Fruit fly (Drosophila melanogaster) whole organism, prepupa: ENCODE measurements around the gene CG13082.
A peak's percentile ranks its signal among the peaks of the same experiment; 100 is the strongest.

ENCODE experiments used
- Blimp-1 ChIP-seq: fragments of 200-800 bp; sonication (Bioruptor generic); optimal IDR thresholded peaks from 3 replicates; lab custom pipeline; 2017; ENCODE audit warnings: missing biosample characterization, missing genetic modification characterization, mild to moderate bottlenecking, moderate library complexity, missing genetic modification reagents
- CG10631 ChIP-seq: fragments of 200-800 bp; sonication (Bioruptor generic); optimal IDR thresholded peaks from 2 replicates; lab custom pipeline; 2016; ENCODE audit warnings: missing biosample characterization, missing genetic modification characterization
- CG10669 ChIP-seq: fragments of 200-800 bp; sonication (Bioruptor generic); optimal IDR thresholded peaks from 3 replicates; lab custom pipeline; 2018; ENCODE audit warnings: missing biosample characterization, mild to moderate bottlenecking, missing genetic modification characterization, moderate library complexity
- CG11294 ChIP-seq: fragments of 200-800 bp; sonication (Bioruptor generic); IDR thresholded peaks from 2 replicates; pipeline ENCODE4 v1.3.6; 2022; ENCODE audit warnings: missing biosample characterization, missing genetic modification characterization
- CG11762 ChIP-seq: fragments of 200-800 bp; sonication (Bioruptor generic); optimal IDR thresholded peaks from 3 replicates; lab custom pipeline; 2016; ENCODE audit warnings: missing biosample characterization, missing genetic modification characterization; ENCODE audit not compliant: insufficient read depth
- CG11902 ChIP-seq: fragments of 200-800 bp; sonication (Bioruptor generic); optimal IDR thresholded peaks from 3 replicates; lab custom pipeline; 2016; ENCODE audit warnings: missing biosample characterization, missing genetic modification characterization
- CG15336 ChIP-seq: fragments of 200-800 bp; sonication (Bioruptor generic); IDR thresholded peaks from 2 replicates; pipeline ENCODE4 v1.3.6; 2022; ENCODE audit warnings: missing biosample characterization, missing genetic modification characterization
- CG1621 ChIP-seq: fragments of 200-800 bp; sonication (Bioruptor generic); optimal IDR thresholded peaks from 3 replicates; lab custom pipeline; 2018; ENCODE audit warnings: missing biosample characterization, mild to moderate bottlenecking, missing genetic modification characterization
- CG31627 ChIP-seq: fragments of 200-800 bp; sonication (Bioruptor generic); optimal IDR thresholded peaks from 3 replicates; lab custom pipeline; 2016; ENCODE audit warnings: missing biosample characterization, missing genetic modification characterization
- CG32006 ChIP-seq: fragments of 200-800 bp; sonication (Bioruptor generic); optimal IDR thresholded peaks from 3 replicates; lab custom pipeline; 2017; ENCODE audit warnings: missing biosample characterization, mild to moderate bottlenecking, missing genetic modification characterization
- CG34406 ChIP-seq: fragments of 200-800 bp; sonication (Bioruptor generic); optimal IDR thresholded peaks from 3 replicates; lab custom pipeline; 2016; ENCODE audit warnings: missing biosample characterization, missing genetic modification characterization
- CG4318 ChIP-seq: fragments of 200-800 bp; sonication (Bioruptor generic); optimal IDR thresholded peaks from 3 replicates; lab custom pipeline; 2017; ENCODE audit warnings: missing biosample characterization, mild to moderate bottlenecking, missing genetic modification characterization
- CG6163 ChIP-seq: fragments of 200-800 bp; sonication (Bioruptor generic); IDR thresholded peaks from 3 replicates; pipeline ENCODE4 v1.3.6; 2022; ENCODE audit warnings: missing biosample characterization, missing genetic modification characterization
- CG6276 ChIP-seq: fragments of 200-800 bp; sonication (Bioruptor generic); optimal IDR thresholded peaks from 2 replicates; lab custom pipeline; 2017; ENCODE audit warnings: missing biosample characterization, mild to moderate bottlenecking, missing genetic modification characterization
- CG6792 ChIP-seq: fragments of 200-800 bp; sonication (Bioruptor generic); optimal IDR thresholded peaks from 3 replicates; lab custom pipeline; 2016; ENCODE audit warnings: missing biosample characterization, missing genetic modification characterization
- CG6854 ChIP-seq: fragments of 200-800 bp; sonication (Bioruptor generic); optimal IDR thresholded peaks from 2 replicates; lab custom pipeline; 2017; ENCODE audit warnings: missing biosample characterization, mild to moderate bottlenecking, missing genetic modification characterization
- CG7368 ChIP-seq: fragments of 200-800 bp; sonication (Bioruptor generic); optimal IDR thresholded peaks from 3 replicates; lab custom pipeline; 2016; ENCODE audit warnings: missing biosample characterization, missing genetic modification characterization
- CG8119 ChIP-seq: fragments of 200-800 bp; sonication (Bioruptor generic); IDR thresholded peaks from 3 replicates; pipeline ENCODE4 v1.3.6; 2022; ENCODE audit warnings: missing biosample characterization, missing genetic modification characterization
- CG8319 ChIP-seq: fragments of 200-800 bp; sonication (Bioruptor generic); optimal IDR thresholded peaks from 3 replicates; lab custom pipeline; 2016; ENCODE audit warnings: missing biosample characterization, missing genetic modification characterization
- CG8632 ChIP-seq: fragments of 200-800 bp; sonication (Bioruptor generic); optimal IDR thresholded peaks from 3 replicates; lab custom pipeline; 2016; ENCODE audit warnings: missing biosample characterization, missing genetic modification characterization
- CG9139 ChIP-seq: fragments of 200-800 bp; sonication (Bioruptor generic); optimal IDR thresholded peaks from 3 replicates; lab custom pipeline; 2017; ENCODE audit warnings: missing biosample characterization, mild to moderate bottlenecking, missing genetic modification characterization
- Eip75B ChIP-seq: fragments of 200-800 bp; sonication (Bioruptor generic); optimal IDR thresholded peaks from 3 replicates; lab custom pipeline; 2016; ENCODE audit warnings: missing biosample characterization, missing genetic modification characterization
- Eip78C ChIP-seq: fragments of 200-800 bp; sonication (Bioruptor generic); peaks from one replicate; lab custom pipeline; 2016; ENCODE audit warnings: missing biosample characterization, missing genetic modification characterization
- Eip93F ChIP-seq: fragments of 200-800 bp; sonication (Bioruptor generic); optimal IDR thresholded peaks from 2 replicates; lab custom pipeline; 2016; ENCODE audit warnings: missing biosample characterization, mild to moderate bottlenecking, missing genetic modification characterization
- Ets21C ChIP-seq: fragments of 200-800 bp; sonication (Bioruptor generic); optimal IDR thresholded peaks from 3 replicates; lab custom pipeline; 2016; ENCODE audit warnings: missing biosample characterization, missing genetic modification characterization
- Gug ChIP-seq: fragments of 200-800 bp; sonication (Bioruptor generic); IDR thresholded peaks from 2 replicates; pipeline ENCODE4 v1.3.6; 2022; ENCODE audit warnings: missing biosample characterization, missing genetic modification characterization
- Hr4 ChIP-seq: fragments of 200-800 bp; sonication (Bioruptor generic); optimal IDR thresholded peaks from 3 replicates; lab custom pipeline; 2016; ENCODE audit warnings: missing biosample characterization, missing genetic modification characterization
- Lpt ChIP-seq: fragments of 200-800 bp; sonication (Bioruptor generic); optimal IDR thresholded peaks from 3 replicates; lab custom pipeline; 2016; ENCODE audit warnings: missing biosample characterization, missing genetic modification characterization
- Met ChIP-seq: fragments of 200-800 bp; sonication (Bioruptor generic); optimal IDR thresholded peaks from 3 replicates; lab custom pipeline; 2016; ENCODE audit warnings: missing biosample characterization, missing genetic modification characterization
- Smox ChIP-seq: fragments of 200-800 bp; sonication (Bioruptor generic); optimal IDR thresholded peaks from 3 replicates; lab custom pipeline; 2016; ENCODE audit warnings: missing biosample characterization, missing genetic modification characterization
- Sox102F ChIP-seq: fragments of 200-800 bp; sonication (Bioruptor generic); optimal IDR thresholded peaks from 2 replicates; lab custom pipeline; 2016; ENCODE audit warnings: missing biosample characterization, mild to moderate bottlenecking, missing genetic modification characterization
- Sox15 ChIP-seq: fragments of 200-800 bp; sonication (Bioruptor generic); optimal IDR thresholded peaks from 3 replicates; lab custom pipeline; 2016; ENCODE audit warnings: missing biosample characterization, missing genetic modification characterization
- achi ChIP-seq: fragments of 200-800 bp; sonication (Bioruptor generic); optimal IDR thresholded peaks from 3 replicates; lab custom pipeline; 2016; ENCODE audit warnings: missing biosample characterization, missing genetic modification characterization
- acj6 ChIP-seq: fragments of 200-800 bp; sonication (Bioruptor generic); optimal IDR thresholded peaks from 3 replicates; lab custom pipeline; 2016; ENCODE audit warnings: missing biosample characterization, missing genetic modification characterization
- cyc ChIP-seq: fragments of 200-800 bp; sonication (Bioruptor generic); optimal IDR thresholded peaks from 3 replicates; lab custom pipeline; 2016; ENCODE audit warnings: missing biosample characterization, missing genetic modification characterization
- dac ChIP-seq: fragments of 200-800 bp; sonication (Bioruptor generic); optimal IDR thresholded peaks from 2 replicates; lab custom pipeline; 2017; ENCODE audit warnings: missing biosample characterization, mild to moderate bottlenecking, missing genetic modification characterization
- dsx ChIP-seq: fragments of 200-800 bp; optimal IDR thresholded peaks from 3 replicates; lab custom pipeline; 2019; ENCODE audit warnings: missing biosample characterization, mild to moderate bottlenecking, missing genetic modification characterization, moderate library complexity; ENCODE audit not compliant: poor library complexity, severe bottlenecking
- eg ChIP-seq: fragments of 200-800 bp; sonication (Bioruptor generic); IDR thresholded peaks from 3 replicates; pipeline ENCODE4 v1.3.6; 2022; ENCODE audit warnings: missing biosample characterization, missing genetic modification characterization
- esn ChIP-seq: fragments of 200-800 bp; sonication (Bioruptor generic); optimal IDR thresholded peaks from 2 replicates; lab custom pipeline; 2016; ENCODE audit warnings: missing biosample characterization, mild to moderate bottlenecking, missing genetic modification characterization, moderate library complexity
- fd59A ChIP-seq: fragments of 200-800 bp; sonication (Bioruptor generic); optimal IDR thresholded peaks from 2 replicates; lab custom pipeline; 2017; ENCODE audit warnings: missing biosample characterization, mild to moderate bottlenecking, missing genetic modification characterization, missing genetic modification reagents
- fkh ChIP-seq: fragments of 200-800 bp; sonication (Bioruptor generic); optimal IDR thresholded peaks from 3 replicates; lab custom pipeline; 2017; ENCODE audit warnings: missing biosample characterization, mild to moderate bottlenecking, missing genetic modification characterization, moderate library complexity
- lz ChIP-seq: fragments of 200-800 bp; sonication (Bioruptor generic); optimal IDR thresholded peaks from 3 replicates; lab custom pipeline; 2016; ENCODE audit warnings: missing biosample characterization, missing genetic modification characterization
- net ChIP-seq: fragments of 200-800 bp; sonication (Bioruptor generic); optimal IDR thresholded peaks from 3 replicates; lab custom pipeline; 2016; ENCODE audit warnings: missing biosample characterization, missing genetic modification characterization
- pdm3 ChIP-seq: fragments of 200-800 bp; sonication (Bioruptor generic); optimal IDR thresholded peaks from 3 replicates; lab custom pipeline; 2016; ENCODE audit warnings: missing biosample characterization, missing genetic modification characterization
- ss ChIP-seq, 2 experiments: fragments of 200-800 bp; sonication (Bioruptor generic); optimal IDR thresholded peaks; 2 replicates in 1 of 2; 3 replicates in 1 of 2; lab custom pipeline; 2017 to 2018; ENCODE audit warnings: mild to moderate bottlenecking in 2 of 2, missing biosample characterization in 2 of 2, missing genetic modification characterization in 2 of 2, moderate library complexity in 1 of 2
- svp ChIP-seq: fragments of 200-800 bp; sonication (Bioruptor generic); peaks from one replicate; lab custom pipeline; 2016; ENCODE audit warnings: missing biosample characterization, missing genetic modification characterization
- vri ChIP-seq: fragments of 200-800 bp; sonication (Bioruptor generic); optimal IDR thresholded peaks from 3 replicates; lab custom pipeline; 2016; ENCODE audit warnings: missing biosample characterization, mild to moderate bottlenecking, missing genetic modification characterization

CG13082 gene

DNA sequence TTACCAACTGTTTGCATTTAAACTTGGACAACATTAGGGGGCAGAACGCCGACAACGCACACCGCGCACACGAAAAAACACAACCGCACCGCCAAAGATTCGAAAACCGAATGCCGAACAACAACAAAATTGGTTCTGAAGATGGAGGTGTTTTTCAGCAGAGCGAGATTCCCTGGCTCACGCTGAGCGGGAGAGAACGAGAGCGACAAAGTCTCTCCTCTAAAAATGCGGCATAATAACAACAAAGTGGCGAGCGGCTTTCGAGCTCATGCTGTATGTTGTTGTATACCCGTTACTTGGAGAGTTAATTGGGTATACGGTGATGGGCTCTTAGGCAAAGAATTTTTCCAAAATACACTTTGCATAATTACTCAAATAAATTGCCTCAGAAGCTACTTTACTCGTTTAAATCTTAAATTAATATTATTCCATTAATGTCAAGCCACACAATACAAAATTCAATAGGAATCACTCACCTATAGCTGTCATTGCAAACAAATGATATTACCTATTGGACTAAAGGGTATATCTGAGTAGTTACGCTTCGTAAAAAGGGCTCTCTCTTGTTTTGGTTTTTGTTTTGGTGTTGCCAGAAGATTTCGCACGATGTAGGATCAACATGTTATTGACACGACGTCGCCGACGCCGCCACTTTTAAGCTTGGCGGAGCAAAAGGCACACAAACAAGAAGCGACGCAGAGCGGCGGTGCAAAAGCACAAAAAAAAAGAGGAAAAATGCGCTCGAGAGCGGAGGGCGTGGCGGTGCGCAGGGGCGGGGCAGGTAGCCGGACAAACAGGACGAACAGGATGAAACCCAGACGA is 34.5 kb downstream of the CG13082 start (continued):
- TF ChIP-seq Sox15 (GFP tag; lab: Kevin White, UChicago): peak; percentile 84
- peak; percentile 96 for TF ChIP-seq pdm3
- TF ChIP-seq Gug (GFP tag; lab: Robert Waterston, UW): peak; percentile 79
- TF ChIP-seq CG7368 (GFP tag; lab: Kevin White, UChicago): peak; percentile 82
- TF ChIP-seq net (GFP tag; lab: Kevin White, UChicago): peak; percentile 86
- peak; percentile 79 for TF ChIP-seq CG6854 (GFP tag; lab: Kevin White, UChicago)
- TF ChIP-seq Met: peak; percentile 97
- peak; percentile 87 for TF ChIP-seq CG11762 (GFP tag; lab: Kevin White, UChicago)
- TF ChIP-seq CG6276 (GFP tag; lab: Kevin White, UChicago): peak; percentile 88
- TF ChIP-seq Eip78C (GFP tag; lab: Kevin White, UChicago): peak; percentile 98
- peak; percentile 91 for TF ChIP-seq CG6792 (GFP tag; lab: Kevin White, UChicago)
- TF ChIP-seq dsx (GFP tag; lab: Kevin White, UChicago): peak; percentile 97
- peak; percentile 93 for TF ChIP-seq CG4318
- TF ChIP-seq CG10631 (GFP tag; lab: Kevin White, UChicago): peak; percentile 93
- TF ChIP-seq Ets21C (GFP tag; lab: Kevin White, UChicago): peak; percentile 88
- peak; percentile 94 for TF ChIP-seq Sox102F (GFP tag; lab: Kevin White, UChicago)
- peak; percentile 85 for TF ChIP-seq CG1621 (tag; lab: Kevin White, UChicago)
- TF ChIP-seq cyc (GFP tag; lab: Kevin White, UChicago): peak; percentile 91
- peak; percentile 95 for TF ChIP-seq Eip75B
- TF ChIP-seq lz (GFP tag; lab: Kevin White, UChicago): peak; percentile 95
- TF ChIP-seq Hr4: peak; percentile 93
- peak; percentile 90 for TF ChIP-seq Eip93F
- peak; percentile 95 for TF ChIP-seq CG8119 (GFP tag; lab: Robert Waterston, UW)
- TF ChIP-seq CG11902 (GFP tag; lab: Kevin White, UChicago): peak; percentile 86
- TF ChIP-seq acj6 (GFP tag; lab: Kevin White, UChicago): peak; percentile 94
- TF ChIP-seq Smox (GFP tag; lab: Kevin White, UChicago): peak; percentile 93
- TF ChIP-seq fkh (GFP tag; lab: Kevin White, UChicago): peak; percentile 59
- TF ChIP-seq fd59A (GFP tag; lab: Kevin White, UChicago): peak; percentile 93
- peak; percentile 74 for TF ChIP-seq CG6163 (GFP tag; lab: Robert Waterston, UW)
- peak; percentile 88 for TF ChIP-seq CG15336 (GFP tag; lab: Robert Waterston, UW)
- TF ChIP-seq eg (GFP tag; lab: Robert Waterston, UW): peak; percentile 73
- TF ChIP-seq CG8319 (GFP tag; lab: Kevin White, UChicago): peak; percentile 76
- peak; percentile 97 for TF ChIP-seq CG32006 (GFP tag; lab: Kevin White, UChicago)
- TF ChIP-seq CG31627 (GFP tag; lab: Kevin White, UChicago): peak; percentile 94
- TF ChIP-seq, all 60 proteins: peak for 59

DNA sequence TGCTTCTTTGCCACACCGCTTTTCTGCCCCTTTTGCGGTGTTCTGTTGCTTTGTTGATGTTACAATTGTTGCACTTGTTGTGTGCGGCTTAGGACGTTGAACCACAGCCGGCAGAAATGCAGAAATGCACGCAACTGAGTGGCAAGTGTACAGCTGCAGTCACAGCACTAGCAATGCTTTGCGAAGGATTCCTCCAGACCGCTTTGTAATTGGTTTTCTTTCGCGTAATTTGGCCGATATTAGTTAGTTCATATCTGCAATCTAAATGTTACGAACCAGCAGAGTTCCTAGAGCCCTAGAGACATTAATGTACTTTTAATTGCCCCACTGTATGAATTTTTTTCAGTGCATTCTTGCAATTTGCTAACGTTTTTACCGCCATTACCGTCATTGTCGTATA is 36.1 kb downstream of the CG13082 start:
- TF ChIP-seq ss (GFP tag; optimal IDR thresholded peaks at IDR 0.05; lab: Kevin White, UChicago) (peak; percentile 39 to 63), CG8632 (GFP tag; lab: Kevin White, UChicago) (no peak), Met (peak; percentile 59), CG11902 (GFP tag; lab: Kevin White, UChicago) (no peak), CG10631 (GFP tag; lab: Kevin White, UChicago) (peak; percentile 59), CG11294 (GFP tag; lab: Robert Waterston, UW) (no peak), svp (GFP tag; lab: Kevin White, UChicago) (peak; percentile 79), Lpt (GFP tag; lab: Kevin White, UChicago) (no peak), CG7368 (GFP tag; lab: Kevin White, UChicago) (peak; percentile 26), dac (GFP tag; lab: Kevin White, UChicago) (peak; percentile 27), cyc (GFP tag; lab: Kevin White, UChicago) (peak; percentile 31), CG34406 (GFP tag; lab: Kevin White, UChicago) (peak; percentile 26), Smox (GFP tag; lab: Kevin White, UChicago) (peak; percentile 7), Blimp-1 (GFP tag; lab: Kevin White, UChicago) (no peak), CG4318 (peak; percentile 48), fkh (GFP tag; lab: Kevin White, UChicago) (no peak), CG9139 (GFP tag; lab: Kevin White, UChicago) (no peak), Eip93F (no peak), CG10669 (GFP tag; lab: Kevin White, UChicago) (peak; percentile 70), esn (GFP tag; lab: Kevin White, UChicago) (peak; percentile 30), CG15336 (GFP tag; lab: Robert Waterston, UW) (peak; percentile 42; the same call in 1 of the 2 replicates), vri (GFP tag; lab: Kevin White, UChicago) (no peak), achi (peak; percentile 31), dsx (GFP tag; lab: Kevin White, UChicago) (peak; percentile 73), fd59A (GFP tag; lab: Kevin White, UChicago) (peak; percentile 35)
